Worm (Caenorhabditis elegans): ENCODE results near the gene cacn-1.

Gene cacn-1

ce11 chrII:14129191-14129590 is 12.8 kb downstream of the cacn-1 start:
- TF ChIP-seq set-16 (GFP tag; IDR thresholded peaks at IDR 0.05) (peak; percentile 65; the same call in 1 of the 2 replicates), aha-1 (tag) (peak; percentile 27), daf-8 (GFP tag; IDR thresholded peaks at IDR 0.05) (no peak)

ce11 chrII:14126841-14127240 is 15.1 kb downstream of the cacn-1 start, which contains the start of gene K09E4.3:
K09E4.3 (minus strand) TSS chrII:14126941.
- TF ChIP-seq set-16 (GFP tag; IDR thresholded peaks at IDR 0.05): 0 out of 2 replicates have a peak, but pooled peaks have one; percentile 0
- no peak for TF ChIP-seq aha-1 (tag)
- no peak for TF ChIP-seq skn-1 (tag; optimal IDR thresholded peaks at IDR 0.05)
- TF ChIP-seq nhr-48 (tag; optimal IDR thresholded peaks at IDR 0.05): no peak
- no peak for TF ChIP-seq D1046.2 (GFP tag; IDR thresholded peaks at IDR 0.05)
- TF ChIP-seq unc-62 (GFP tag; optimal IDR thresholded peaks at IDR 0.05 in 1 of 2): peak in 1 of 2 experiments; percentile 27
- no peak for TF ChIP-seq unc-62 (tag; optimal IDR thresholded peaks at IDR 0.05)

- TF ChIP-seq mxl-3 (GFP tag; optimal IDR thresholded peaks at IDR 0.05) (no peak), daf-19 (GFP tag; conservative IDR thresholded peaks at IDR 0.05) (no peak), spr-3 (GFP tag; optimal IDR thresholded peaks at IDR 0.05) (no peak), fos-1 (tag; optimal IDR thresholded peaks at IDR 0.05) (no peak), gei-8 (GFP tag; optimal IDR thresholded peaks at IDR 0.05) (no peak), mxl-2 (GFP tag; conservative IDR thresholded peaks at IDR 0.05) (no peak), mep-1 (tag; optimal IDR thresholded peaks at IDR 0.05) (no peak), nhr-10 (tag; optimal IDR thresholded peaks at IDR 0.05) (no peak), pqm-1 (tag; optimal IDR thresholded peaks at IDR 0.05) (no peak), ceh-82 (tag; optimal IDR thresholded peaks at IDR 0.05) (no peak), ceh-20 (GFP tag; IDR thresholded peaks at IDR 0.05) (peak; percentile 18; the same call in 1 of the 2 replicates), cey-2 (tag; optimal IDR thresholded peaks at IDR 0.05; ENCODE audit: borderline replicate concordance, insufficient read depth) (no peak), lin-13 (GFP tag; optimal IDR thresholded peaks at IDR 0.05) (no peak), jun-1 (tag; optimal IDR thresholded peaks at IDR 0.05) (no peak), aha-1 (tag) (peak; percentile 45), rbr-2 (tag; optimal IDR thresholded peaks at IDR 0.05) (no peak), zip-2 (tag; optimal IDR thresholded peaks at IDR 0.05) (no peak), nhr-77 (tag; optimal IDR thresholded peaks at IDR 0.05) (no peak), aly-2 (tag; optimal IDR thresholded peaks at IDR 0.05) (no peak), vab-7 (GFP tag; IDR thresholded peaks at IDR 0.05) (0 out of 2 replicates have a peak, but pooled peaks have one; percentile 31), set-16 (GFP tag; IDR thresholded peaks at IDR 0.05) (no peak), hlh-30 (tag; optimal IDR thresholded peaks at IDR 0.05; ENCODE audit: insufficient read depth) (no peak), fkh-10 (GFP tag; optimal IDR thresholded peaks at IDR 0.05) (no peak), snpc-1.2 (GFP tag; IDR thresholded peaks at IDR 0.05) (no peak)
Observed at ce11 chrII:14122065-14122464, 19.9 kb downstream of the cacn-1 start, which contains the start of gene K09E4.4. K09E4.4 (minus strand) TSS chrII:14122165.

ce11 chrII:14118391-14118790 is 23.6 kb downstream of the cacn-1 start:
- no peak for TF ChIP-seq lin-1 (GFP tag; IDR thresholded peaks at IDR 0.05)
- TF ChIP-seq Y75B8A.6 (GFP tag; IDR thresholded peaks at IDR 0.05): no peak
- no peak for TF ChIP-seq lin-29 (GFP tag; IDR thresholded peaks at IDR 0.05)
- TF ChIP-seq T26A8.4 (GFP tag; IDR thresholded peaks at IDR 0.05): no peak
- no peak for TF ChIP-seq daf-8 (GFP tag; IDR thresholded peaks at IDR 0.05)
- TF ChIP-seq spr-1 (tag; optimal IDR thresholded peaks at IDR 0.05): no peak
- TF ChIP-seq ceh-82 (tag; optimal IDR thresholded peaks at IDR 0.05): no peak
- TF ChIP-seq ceh-20 (GFP tag; IDR thresholded peaks at IDR 0.05): no peak
- no peak for TF ChIP-seq dmd-9 (GFP tag; IDR thresholded peaks at IDR 0.05)
- TF ChIP-seq lin-38 (GFP tag; IDR thresholded peaks at IDR 0.05): no peak
- no peak for TF ChIP-seq php-3 (GFP tag; IDR thresholded peaks at IDR 0.05)
- TF ChIP-seq Y105C5A.15 (GFP tag; IDR thresholded peaks at IDR 0.05): no peak
- TF ChIP-seq mdt-29 (GFP tag; IDR thresholded peaks at IDR 0.05): no peak

All from whole organism, L4 larva.